Worm (Caenorhabditis elegans) whole organism, young adult: ENCODE data around the gene nhr-178.

ENCODE experiments used
- B0019.2 ChIP-seq: fragments of 200-800 bp; sonication (Bioruptor generic); conservative IDR thresholded peaks from 2 replicates; pipeline ENCODE4 v1.3.6; 2022; ENCODE audit warnings: missing genetic modification reagents, missing genetic modification characterization, missing compliant biosample characterization
- C17E4.6 ChIP-seq: fragments of 200-800 bp; sonication (Bioruptor generic); IDR thresholded peaks from 2 replicates; pipeline ENCODE4 v1.3.6; 2022; ENCODE audit warnings: missing genetic modification reagents, missing genetic modification characterization, missing compliant biosample characterization
- F10E7.11 ChIP-seq: sonication (generic microtip); optimal IDR thresholded peaks from 2 replicates; lab custom pipeline; 2017; ENCODE audit warnings: mild to moderate bottlenecking, missing genetic modification characterization, moderate library complexity, missing compliant biosample characterization
- F39B2.1 ChIP-seq: fragments of 200-800 bp; sonication (Bioruptor generic); IDR thresholded peaks from 2 replicates; pipeline ENCODE4 v1.3.6; 2022; ENCODE audit warnings: missing genetic modification reagents, missing genetic modification characterization, missing compliant biosample characterization
- Y53G8AR.9 ChIP-seq: fragments of 200-800 bp; sonication (Bioruptor generic); conservative IDR thresholded peaks from 2 replicates; pipeline ENCODE4 v1.3.6; 2022; ENCODE audit warnings: missing genetic modification reagents, missing genetic modification characterization, missing compliant biosample characterization
- ama-1 ChIP-seq, 3 experiments: fragments of 150-350 bp in 1 of 3; sonication (generic microtip) in 2 of 3; optimal IDR thresholded peaks; 2 replicates each; lab custom pipeline; 2014 to 2018; ENCODE audit warnings: missing biosample characterization in 2 of 3, missing genetic modification characterization in 2 of 3, missing genetic modification reagents in 2 of 3
- attf-5 ChIP-seq: fragments of 200-800 bp; sonication (Bioruptor generic); optimal IDR thresholded peaks from 2 replicates; lab custom pipeline; 2018; ENCODE audit warnings: mild to moderate bottlenecking, missing genetic modification characterization, missing compliant biosample characterization
- bed-2 ChIP-seq: fragments of 200-800 bp; sonication (Bioruptor generic); IDR thresholded peaks from 2 replicates; pipeline ENCODE4 v1.3.6; 2022; ENCODE audit warnings: missing genetic modification reagents, missing genetic modification characterization, missing compliant biosample characterization
- cebp-1 ChIP-seq, 2 experiments: fragments of 200-800 bp in 1 of 2; sonication (Bioruptor generic) in 1 of 2; sonication (generic microtip) in 1 of 2; IDR thresholded peaks in 1 of 2; optimal IDR thresholded peaks in 1 of 2; 2 replicates each; pipeline versions ENCODE4 v1.3.6 to Lab custom; 2017 to 2022; ENCODE audit warnings: missing compliant biosample characterization in 2 of 2, missing genetic modification characterization in 2 of 2, mild to moderate bottlenecking in 1 of 2, missing genetic modification reagents in 1 of 2, moderate library complexity in 1 of 2
- cebp-2 ChIP-seq: fragments of 200-800 bp; sonication (Bioruptor generic); IDR thresholded peaks from 2 replicates; pipeline ENCODE4 v1.3.6; 2022; ENCODE audit warnings: missing genetic modification characterization, missing compliant biosample characterization
- ceh-27 ChIP-seq: fragments of 200-800 bp; sonication (Bioruptor generic); optimal IDR thresholded peaks from 2 replicates; lab custom pipeline; 2018; ENCODE audit warnings: mild to moderate bottlenecking, missing genetic modification characterization, moderate library complexity, missing compliant biosample characterization
- chd-7 ChIP-seq: sonication (generic microtip); optimal IDR thresholded peaks from 2 replicates; lab custom pipeline; 2016; ENCODE audit warnings: mild to moderate bottlenecking, missing genetic modification characterization, moderate library complexity, missing compliant biosample characterization
- egrh-3 ChIP-seq: fragments of 200-800 bp; sonication (Bioruptor generic); IDR thresholded peaks from 2 replicates; pipeline ENCODE4 v1.3.6; 2022; ENCODE audit warnings: missing genetic modification reagents, missing genetic modification characterization, missing compliant biosample characterization
- hlh-12 ChIP-seq: sonication (generic microtip); optimal IDR thresholded peaks from 2 replicates; lab custom pipeline; 2016; ENCODE audit warnings: missing genetic modification characterization, missing compliant biosample characterization
- hmg-1.2 ChIP-seq: fragments of 200-800 bp; sonication (Bioruptor generic); IDR thresholded peaks from 2 replicates; pipeline ENCODE4 v1.3.6; 2022; ENCODE audit warnings: missing genetic modification reagents, missing genetic modification characterization, missing compliant biosample characterization
- hmg-20 ChIP-seq: fragments of 200-800 bp; sonication (Bioruptor generic); IDR thresholded peaks from 2 replicates; pipeline ENCODE4 v1.3.6; 2022; ENCODE audit warnings: missing genetic modification reagents, missing genetic modification characterization, missing compliant biosample characterization
- hrde-1 ChIP-seq: sonication (generic microtip); optimal IDR thresholded peaks from 2 replicates; lab custom pipeline; 2016; ENCODE audit warnings: missing genetic modification characterization, mild to moderate bottlenecking, missing compliant biosample characterization, moderate library complexity, missing genotype, missing genetic modification reagents, borderline replicate concordance
- let-607 ChIP-seq, 2 experiments: fragments of 200-800 bp in 1 of 2; sonication (Bioruptor generic) in 1 of 2; sonication (generic microtip) in 1 of 2; optimal IDR thresholded peaks; 2 replicates each; lab custom pipeline; 2016 to 2018; ENCODE audit warnings: mild to moderate bottlenecking in 2 of 2, missing compliant biosample characterization in 2 of 2, missing genetic modification characterization in 2 of 2, moderate library complexity in 2 of 2, missing genotype in 1 of 2
- lin-35 ChIP-seq, 3 experiments: fragments of 150-350 bp in 2 of 3; sonication (generic microtip) in 1 of 3; optimal IDR thresholded peaks; 2 replicates each; lab custom pipeline; 2014 to 2018; ENCODE audit warnings: missing biosample characterization in 3 of 3, missing genetic modification characterization in 3 of 3, missing genetic modification reagents in 3 of 3
- madf-3 ChIP-seq: fragments of 200-800 bp; sonication (Bioruptor generic); IDR thresholded peaks from 2 replicates; pipeline ENCODE4 v1.3.6; 2022; ENCODE audit warnings: missing genetic modification reagents, missing genetic modification characterization, missing compliant biosample characterization
- mcd-1 ChIP-seq: fragments of 200-800 bp; sonication (Bioruptor generic); IDR thresholded peaks from 2 replicates; pipeline ENCODE4 v1.3.6; 2022; ENCODE audit warnings: missing genetic modification reagents, missing genetic modification characterization, missing compliant biosample characterization
- mxl-1 ChIP-seq: sonication (generic microtip); optimal IDR thresholded peaks from 2 replicates; lab custom pipeline; 2016; ENCODE audit warnings: missing genetic modification characterization, missing compliant biosample characterization
- nfya-1 ChIP-seq: sonication (generic microtip); optimal IDR thresholded peaks from 2 replicates; lab custom pipeline; 2017; ENCODE audit warnings: antibody characterized with exemption, missing compliant biosample characterization, missing genetic modification characterization, borderline replicate concordance; ENCODE audit not compliant: insufficient read depth
- nfyb-1 ChIP-seq: fragments of 200-800 bp; sonication (Bioruptor generic); IDR thresholded peaks from 2 replicates; pipeline ENCODE4 v1.3.6; 2022; ENCODE audit warnings: missing genetic modification reagents, missing genetic modification characterization, missing compliant biosample characterization
- nhr-90 ChIP-seq: sonication (generic microtip); optimal IDR thresholded peaks from 2 replicates; lab custom pipeline; 2016; ENCODE audit warnings: missing genotype, mild to moderate bottlenecking, missing genetic modification characterization, missing compliant biosample characterization
- sea-2 ChIP-seq: fragments of 200-800 bp; sonication (Bioruptor generic); IDR thresholded peaks from 2 replicates; pipeline ENCODE4 v1.3.6; 2022; ENCODE audit warnings: missing genetic modification characterization, missing compliant biosample characterization
- snpc-1.1 ChIP-seq: sonication (generic microtip); optimal IDR thresholded peaks from 2 replicates; lab custom pipeline; 2017; ENCODE audit warnings: missing genetic modification characterization, mild to moderate bottlenecking, missing compliant biosample characterization, antibody characterized with exemption, moderate library complexity, missing genotype, missing genetic modification reagents; ENCODE audit not compliant: insufficient read depth
- tbp1 ChIP-seq: fragments of 200-800 bp; sonication (Bioruptor generic); optimal IDR thresholded peaks from 2 replicates; lab custom pipeline; 2018; ENCODE audit warnings: mild to moderate bottlenecking, missing genetic modification characterization, missing compliant biosample characterization
- unc-130 ChIP-seq: sonication (generic microtip); optimal IDR thresholded peaks from 2 replicates; lab custom pipeline; 2016; ENCODE audit warnings: missing genetic modification reagents, missing genetic modification characterization, missing compliant biosample characterization
- zfh-2 ChIP-seq: fragments of 200-800 bp; sonication (Bioruptor generic); conservative IDR thresholded peaks from 2 replicates; pipeline ENCODE4 v1.3.6; 2022; ENCODE audit warnings: missing genetic modification reagents, missing genetic modification characterization, missing compliant biosample characterization
- ztf-28 ChIP-seq: fragments of 200-800 bp; sonication (Bioruptor generic); IDR thresholded peaks from 2 replicates; pipeline ENCODE4 v1.3.6; 2022; ENCODE audit warnings: missing genetic modification reagents, missing genetic modification characterization, missing compliant biosample characterization

The nhr-178 gene

DNA sequence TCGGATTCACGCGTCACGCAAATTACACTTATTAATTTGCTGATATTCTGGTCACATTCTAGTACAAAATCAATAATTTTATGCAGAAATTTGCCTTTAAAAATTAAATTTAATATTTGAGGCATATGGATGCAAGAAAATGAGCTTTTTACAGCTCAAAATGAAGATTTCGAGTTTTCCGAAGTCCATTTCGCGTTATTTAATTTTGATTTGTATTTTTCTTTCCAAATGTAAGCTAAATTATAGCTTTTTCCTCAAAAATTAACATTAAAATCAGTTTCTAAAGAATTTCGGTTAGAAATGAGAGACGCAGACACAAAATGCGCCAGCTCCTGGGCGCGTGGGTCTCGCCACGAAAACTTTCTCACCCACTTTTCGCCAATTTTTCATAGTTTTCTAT is 20.8 kb downstream of the nhr-178 start, which contains the start of gene F16B4.6:
Gene F16B4.6 (plus strand): TSS at position 301 of the 400 bp plus-strand sequence.
- TF ChIP-seq bed-2 (GFP tag; lab: Robert Waterston, UW), result no peak
- no peak for TF ChIP-seq B0019.2
- TF ChIP-seq, all 124 proteins: peak for 0

DNA sequence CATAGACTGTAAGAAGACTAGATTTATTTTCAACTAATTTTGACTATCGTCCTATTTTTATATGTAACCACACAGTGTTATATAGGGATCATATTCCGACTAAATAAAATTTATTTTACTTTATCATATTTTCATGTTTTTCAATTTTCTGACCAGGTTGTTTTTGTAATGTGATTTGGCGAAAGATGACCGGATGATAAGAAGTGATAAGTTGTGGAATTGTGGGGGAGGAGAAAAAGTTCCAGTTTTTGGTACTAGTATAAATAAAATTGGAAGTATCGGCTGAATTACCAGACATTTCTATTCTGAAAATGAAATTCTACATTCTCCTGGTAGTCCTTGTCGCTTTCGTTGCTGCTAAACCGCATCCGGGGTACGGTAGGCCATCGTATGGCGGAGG is 22.3 kb downstream of the nhr-178 start, which contains the start of gene F16B4.7:
Gene F16B4.7 (plus strand): TSS at position 301 of the 400 bp plus-strand sequence.
- TF ChIP-seq hmg-1.2 (GFP tag; lab: Robert Waterston, UW), result no peak
- TF ChIP-seq madf-3 (GFP tag; lab: Robert Waterston, UW), result no peak
- no peak for TF ChIP-seq mcd-1 (GFP tag; lab: Robert Waterston, UW)
- TF ChIP-seq nfya-1 (tag; lab: Kevin White, UChicago), result no peak
- no peak for TF ChIP-seq lin-35 (GFP tag; optimal IDR thresholded peaks at IDR 0.05; lab: Kevin White, UChicago)
- TF ChIP-seq snpc-1.1, result no peak
- no peak for TF ChIP-seq attf-5 (GFP tag; lab: Kevin White, UChicago)
- TF ChIP-seq nhr-90 (tag; lab: Kevin White, UChicago), result no peak
- no peak for TF ChIP-seq hlh-12 (tag; lab: Kevin White, UChicago)
- TF ChIP-seq unc-130, result no peak
- TF ChIP-seq cebp-2 (GFP tag; lab: Robert Waterston, UW), result no peak
- TF ChIP-seq nfyb-1 (GFP tag; lab: Robert Waterston, UW), result no peak
- no peak for TF ChIP-seq F39B2.1
- no peak for TF ChIP-seq hrde-1 (tag; lab: Kevin White, UChicago)

- TF ChIP-seq F39B2.1 (no peak), zfh-2 (peak; percentile 51)
Observed at ce11 chrV:1583242-1583641, 24.5 kb downstream of the nhr-178 start.

DNA sequence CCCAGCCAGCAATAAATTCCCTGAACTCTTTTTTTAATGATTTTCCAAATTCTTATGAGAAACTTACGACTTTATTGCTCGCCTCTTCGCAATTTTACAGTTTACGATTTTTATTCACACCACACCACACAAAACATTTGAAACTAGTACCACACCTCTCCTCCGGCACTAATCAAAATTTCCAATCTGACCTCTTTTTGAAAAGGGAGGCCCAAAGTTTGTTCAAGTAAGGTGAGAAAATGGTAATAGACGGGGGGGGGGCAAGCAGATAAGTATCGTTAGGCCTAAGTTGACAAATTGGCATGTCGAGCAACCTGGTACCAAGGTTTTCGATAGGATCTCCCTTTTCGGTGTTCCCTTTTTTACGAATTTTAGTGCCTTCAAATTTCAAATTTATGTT is 28.0 kb downstream of the nhr-178 start:
- no peak for TF ChIP-seq ceh-27 (GFP tag; lab: Kevin White, UChicago)
- no peak for TF ChIP-seq C17E4.6 (GFP tag; lab: Robert Waterston, UW)
- TF ChIP-seq hmg-20 (GFP tag; lab: Robert Waterston, UW), result no peak
- TF ChIP-seq F10E7.11 (tag; lab: Kevin White, UChicago), result no peak
- no peak for TF ChIP-seq cebp-1 (GFP tag; IDR thresholded peaks at IDR 0.05; lab: Robert Waterston, UW)
- TF ChIP-seq cebp-1 (tag; optimal IDR thresholded peaks at IDR 0.05; lab: Kevin White, UChicago), result no peak
- no peak for TF ChIP-seq Y53G8AR.9
- TF ChIP-seq ama-1 (optimal IDR thresholded peaks at IDR 0.05; lab: Kevin White, UChicago), result no peak
- TF ChIP-seq ama-1 (GFP tag; optimal IDR thresholded peaks at IDR 0.05; lab: Kevin White, UChicago), result no peak
- no peak for TF ChIP-seq egrh-3

- TF ChIP-seq tbp1 (GFP tag; lab: Kevin White, UChicago) (no peak), chd-7 (tag; lab: Kevin White, UChicago) (no peak), let-607 (tag; optimal IDR thresholded peaks at IDR 0.05; lab: Kevin White, UChicago) (no peak), sea-2 (GFP tag; lab: Robert Waterston, UW) (no peak), ztf-28 (GFP tag; lab: Robert Waterston, UW) (no peak), mxl-1 (tag; lab: Kevin White, UChicago) (no peak)
Observed at ce11 chrV:1578572-1579230, 29.1 kb downstream of the nhr-178 start.
